Fruit fly (Drosophila melanogaster) Kc167 (cell line): ENCODE data around the gene CG5835.

Source experiments
- Sin3A ChIP-seq: fragments of >200 bp; optimal IDR thresholded peaks from 2 replicates; lab custom pipeline; 2018; ENCODE audit warnings: missing external identifiers
- h ChIP-seq: fragments of >200 bp; optimal IDR thresholded peaks from 3 replicates; lab custom pipeline; 2018; ENCODE audit warnings: missing external identifiers
- insv ChIP-seq: fragments of >200 bp; optimal IDR thresholded peaks from 3 replicates; lab custom pipeline; 2018; ENCODE audit warnings: missing external identifiers
- psq ChIP-seq: fragments of >200 bp; optimal IDR thresholded peaks from 2 replicates; lab custom pipeline; 2017; ENCODE audit warnings: missing external identifiers

DNA sequence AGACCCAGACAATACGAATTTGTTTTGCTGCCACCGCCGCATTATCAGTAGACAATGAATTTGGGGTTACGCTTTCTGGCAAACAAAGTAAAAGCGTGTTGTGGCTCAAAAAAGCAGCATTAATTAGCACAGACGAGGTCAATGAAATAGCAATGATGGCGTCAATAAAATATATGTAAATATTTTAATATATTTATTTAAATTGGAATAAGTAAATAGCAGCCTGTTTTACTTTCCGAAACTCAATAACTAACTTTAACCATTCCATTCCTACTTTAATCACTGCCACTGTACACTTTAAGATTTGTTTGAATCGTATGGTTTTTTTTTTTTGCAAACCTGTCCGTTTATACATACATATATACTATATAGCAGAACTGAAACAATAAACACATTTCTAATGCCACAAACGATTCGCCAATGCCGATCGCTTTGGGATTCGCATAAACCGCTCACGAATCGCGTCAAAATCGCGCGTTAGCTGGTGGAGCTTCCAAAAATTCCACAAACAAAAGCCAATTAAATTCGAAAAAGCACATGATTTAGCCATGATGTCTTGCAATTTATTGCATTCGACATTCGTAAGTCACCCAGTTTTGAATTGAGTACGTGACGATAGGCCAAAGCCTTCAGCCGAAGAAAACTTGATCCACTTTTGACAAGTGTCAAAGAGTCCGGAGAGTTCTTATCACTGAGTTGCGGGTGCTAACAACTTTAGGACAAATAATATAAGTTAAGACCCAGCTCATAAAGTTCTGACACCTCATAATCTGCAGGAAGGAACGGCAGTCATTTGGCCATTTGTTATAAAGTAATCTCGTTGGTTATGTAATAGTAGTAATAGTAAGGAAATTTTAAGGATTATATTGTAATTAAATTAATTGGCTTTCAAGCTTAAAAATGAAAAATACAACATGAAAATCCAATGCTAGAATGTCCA lies 1.4 kb downstream of the CG5835 start:
- TF ChIP-seq h (lab: Kevin White, UChicago) = no peak
- no peak for TF ChIP-seq insv (lab: Kevin White, UChicago)
- TF ChIP-seq psq (lab: Kevin White, UChicago) = no peak
- TF ChIP-seq Sin3A (lab: Kevin White, UChicago) = no peak
